Worm (Caenorhabditis elegans) whole organism, L4 larva: ENCODE results near the gene B0244.7.

ENCODE experiments used
- D1046.2 ChIP-seq: fragments of 200-800 bp; sonication (Bioruptor generic); IDR thresholded peaks from 2 replicates; pipeline ENCODE4 v1.3.6; 2022; ENCODE audit warnings: missing genetic modification characterization, missing compliant biosample characterization
- F26F4.8 ChIP-seq: fragments of 200-800 bp; sonication (Bioruptor generic); conservative IDR thresholded peaks from 2 replicates; pipeline ENCODE4 v1.3.6; 2022; ENCODE audit warnings: missing genetic modification characterization, missing compliant biosample characterization
- F44E2.7 ChIP-seq: fragments of 200-800 bp; sonication (Bioruptor generic); IDR thresholded peaks from 2 replicates; pipeline ENCODE4 v2.1.2; 2022; ENCODE audit warnings: missing genetic modification characterization, missing compliant biosample characterization
- T20F7.1 ChIP-seq: fragments of 200-800 bp; sonication (Bioruptor generic); optimal IDR thresholded peaks from 2 replicates; lab custom pipeline; 2018; ENCODE audit warnings: mild to moderate bottlenecking, missing genetic modification characterization, missing compliant biosample characterization
- Y105C5A.15 ChIP-seq: fragments of 200-800 bp; sonication (Bioruptor generic); IDR thresholded peaks from 2 replicates; pipeline ENCODE4 v1.3.6; 2022; ENCODE audit warnings: missing genetic modification characterization, missing compliant biosample characterization
- Y48G9A.11 ChIP-seq: fragments of 200-800 bp; sonication (Bioruptor generic); IDR thresholded peaks from 2 replicates; pipeline ENCODE4 v1.3.6; 2022; ENCODE audit warnings: missing genetic modification reagents, missing genetic modification characterization, missing compliant biosample characterization
- ZK337.2 ChIP-seq: fragments of 200-800 bp; sonication (Bioruptor generic); IDR thresholded peaks from 2 replicates; pipeline ENCODE4 v1.3.6; 2022; ENCODE audit warnings: missing genetic modification reagents, missing genetic modification characterization, missing compliant biosample characterization
- ZK546.5 ChIP-seq, 2 experiments: sonication (generic microtip); optimal IDR thresholded peaks; 2 replicates each; lab custom pipeline; 2017; ENCODE audit warnings: missing biosample characterization in 2 of 2, missing genetic modification characterization in 2 of 2
- aly-2 ChIP-seq: sonication (generic microtip); optimal IDR thresholded peaks from 2 replicates; lab custom pipeline; 2018; ENCODE audit warnings: missing biosample characterization, missing genetic modification characterization
- ceh-20 ChIP-seq: fragments of 200-800 bp; sonication (Bioruptor generic); IDR thresholded peaks from 2 replicates; pipeline ENCODE4 v1.3.6; 2022; ENCODE audit warnings: missing genetic modification reagents, missing genetic modification characterization, missing compliant biosample characterization
- ceh-28 ChIP-seq: fragments of 150-350 bp; optimal IDR thresholded peaks from 2 replicates; lab custom pipeline; 2014; ENCODE audit warnings: missing biosample characterization, missing genetic modification reagents, missing genetic modification characterization
- ceh-62 ChIP-seq: sonication (generic microtip); optimal IDR thresholded peaks from 2 replicates; lab custom pipeline; 2017; ENCODE audit warnings: missing biosample characterization, missing genetic modification characterization
- ceh-82 ChIP-seq: sonication (generic microtip); optimal IDR thresholded peaks from 2 replicates; lab custom pipeline; 2017; ENCODE audit warnings: missing biosample characterization, missing genetic modification characterization
- ces-1 ChIP-seq: fragments of 150-350 bp; sonication (generic microtip); optimal IDR thresholded peaks from 4 replicates; lab custom pipeline; 2014; ENCODE audit warnings: missing biosample characterization, missing genetic modification reagents, missing genetic modification characterization
- daf-12 ChIP-seq: fragments of 150-350 bp; optimal IDR thresholded peaks from 2 replicates; lab custom pipeline; 2014; ENCODE audit warnings: missing biosample characterization, missing genetic modification reagents, missing genetic modification characterization
- daf-16 ChIP-seq, 3 experiments: sonication (generic microtip); optimal IDR thresholded peaks; 2 replicates each; lab custom pipeline; 2016 to 2017; ENCODE audit warnings: missing genetic modification characterization in 3 of 3, missing genetic modification reagents in 3 of 3, mild to moderate bottlenecking in 2 of 3, missing compliant biosample characterization in 2 of 3, missing biosample characterization in 1 of 3, moderate library complexity in 1 of 3
- dpl-1 ChIP-seq: fragments of 150-350 bp; optimal IDR thresholded peaks from 2 replicates; lab custom pipeline; 2014; ENCODE audit warnings: missing biosample characterization, missing genetic modification reagents, missing genetic modification characterization
- duxl-1 ChIP-seq: sonication (generic microtip); optimal IDR thresholded peaks from 2 replicates; lab custom pipeline; 2016; ENCODE audit warnings: mild to moderate bottlenecking, missing genetic modification characterization, moderate library complexity, missing compliant biosample characterization; ENCODE audit not compliant: poor library complexity
- egl-43 ChIP-seq: fragments of 200-800 bp; sonication (Bioruptor generic); IDR thresholded peaks from 2 replicates; pipeline ENCODE4 v1.3.6; 2022; ENCODE audit warnings: missing genetic modification reagents, missing genetic modification characterization, missing compliant biosample characterization
- hlh-11 ChIP-seq: fragments of 200-800 bp; sonication (Bioruptor generic); optimal IDR thresholded peaks from 2 replicates; lab custom pipeline; 2018; ENCODE audit warnings: mild to moderate bottlenecking, missing genetic modification characterization, missing compliant biosample characterization
- hlh-30 ChIP-seq: sonication (generic microtip); optimal IDR thresholded peaks from 2 replicates; lab custom pipeline; 2017; ENCODE audit warnings: antibody characterized with exemption, mild to moderate bottlenecking, missing genetic modification characterization, missing compliant biosample characterization; ENCODE audit not compliant: insufficient read depth
- lim-7 ChIP-seq: fragments of 200-800 bp; sonication (Bioruptor generic); IDR thresholded peaks from 2 replicates; pipeline ENCODE4 v1.3.6; 2022; ENCODE audit warnings: missing genetic modification characterization, missing compliant biosample characterization
- lin-1 ChIP-seq: fragments of 200-800 bp; sonication (Bioruptor generic); IDR thresholded peaks from 2 replicates; pipeline ENCODE4 v1.3.6; 2022; ENCODE audit warnings: missing genetic modification reagents, missing genetic modification characterization, missing compliant biosample characterization
- lin-13 ChIP-seq: fragments of 150-350 bp; optimal IDR thresholded peaks from 2 replicates; lab custom pipeline; 2014; ENCODE audit warnings: missing biosample characterization, missing genetic modification reagents, missing genetic modification characterization
- lin-15B ChIP-seq: fragments of 150-350 bp; sonication (generic microtip); optimal IDR thresholded peaks from 3 replicates; lab custom pipeline; 2014; ENCODE audit warnings: missing biosample characterization, missing genetic modification characterization
- lin-29 ChIP-seq: fragments of 200-800 bp; sonication (Bioruptor generic); IDR thresholded peaks from 2 replicates; pipeline ENCODE4 v1.3.6; 2022; ENCODE audit warnings: missing genetic modification reagents, missing genetic modification characterization, missing compliant biosample characterization
- lin-39 ChIP-seq: fragments of 150-350 bp; optimal IDR thresholded peaks from 2 replicates; lab custom pipeline; 2014; ENCODE audit warnings: missing biosample characterization, missing genetic modification reagents, missing genetic modification characterization
- lir-3 ChIP-seq: sonication (generic microtip); optimal IDR thresholded peaks from 2 replicates; lab custom pipeline; 2016; ENCODE audit warnings: mild to moderate bottlenecking, missing genetic modification characterization, missing compliant biosample characterization
- lsy-2 ChIP-seq, 2 experiments: fragments of 150-350 bp in 1 of 2; sonication (generic microtip) in 1 of 2; optimal IDR thresholded peaks; 2 replicates each; lab custom pipeline; 2014 to 2017; ENCODE audit warnings: missing biosample characterization in 2 of 2, missing genetic modification characterization in 2 of 2
- madf-5 ChIP-seq, 2 experiments: fragments of 200-800 bp; sonication (Bioruptor generic); IDR thresholded peaks; 2 replicates each; pipeline ENCODE4 v1.3.6; 2022; ENCODE audit warnings: missing compliant biosample characterization in 2 of 2, missing genetic modification characterization in 2 of 2
- mdt-29 ChIP-seq: fragments of 200-800 bp; sonication (Bioruptor generic); IDR thresholded peaks from 2 replicates; pipeline ENCODE4 v1.3.6; 2022; ENCODE audit warnings: missing genetic modification reagents, missing genetic modification characterization, missing compliant biosample characterization
- mep-1 ChIP-seq: fragments of 150-350 bp; sonication (generic microtip); optimal IDR thresholded peaks from 3 replicates; lab custom pipeline; 2014; ENCODE audit warnings: missing biosample characterization, missing genetic modification characterization
- mxl-3 ChIP-seq: fragments of 200-800 bp; sonication (Bioruptor generic); optimal IDR thresholded peaks from 2 replicates; lab custom pipeline; 2018; ENCODE audit warnings: mild to moderate bottlenecking, missing genetic modification characterization, missing compliant biosample characterization
- nhr-10 ChIP-seq: fragments of 150-350 bp; optimal IDR thresholded peaks from 2 replicates; lab custom pipeline; 2014; ENCODE audit warnings: missing biosample characterization, missing genetic modification characterization
- nhr-102 ChIP-seq: sonication (generic microtip); optimal IDR thresholded peaks from 2 replicates; lab custom pipeline; 2016; ENCODE audit warnings: mild to moderate bottlenecking, missing genetic modification characterization, moderate library complexity, missing compliant biosample characterization
- nhr-42 ChIP-seq: fragments of 200-800 bp; sonication (Bioruptor generic); IDR thresholded peaks from 2 replicates; pipeline ENCODE4 v1.3.6; 2022; ENCODE audit warnings: missing genetic modification characterization, missing compliant biosample characterization
- nhr-48 ChIP-seq: sonication (generic microtip); optimal IDR thresholded peaks from 2 replicates; lab custom pipeline; 2016; ENCODE audit warnings: mild to moderate bottlenecking, missing genetic modification characterization, missing compliant biosample characterization
- nhr-76 ChIP-seq: fragments of 150-350 bp; optimal IDR thresholded peaks from 2 replicates; lab custom pipeline; 2014; ENCODE audit warnings: missing biosample characterization, missing genetic modification characterization
- pha-4 ChIP-seq, 2 experiments: fragments of 150-350 bp in 1 of 2; fragments of 200-800 bp in 1 of 2; sonication (Bioruptor generic) in 1 of 2; IDR thresholded peaks in 1 of 2; optimal IDR thresholded peaks in 1 of 2; 2 replicates each; pipeline versions ENCODE4 v1.3.6 to Lab custom; 2014 to 2022; ENCODE audit warnings: missing genetic modification characterization in 2 of 2, missing genetic modification reagents in 2 of 2, missing biosample characterization in 1 of 2, missing compliant biosample characterization in 1 of 2
- set-16 ChIP-seq: fragments of 200-800 bp; sonication (Bioruptor generic); IDR thresholded peaks from 2 replicates; pipeline ENCODE4 v1.3.6; 2022; ENCODE audit warnings: missing genetic modification reagents, missing genetic modification characterization, missing compliant biosample characterization
- snpc-4 ChIP-seq: fragments of 150-350 bp; optimal IDR thresholded peaks from 2 replicates; lab custom pipeline; 2014; ENCODE audit warnings: missing biosample characterization, missing genetic modification characterization
- spr-1 ChIP-seq: sonication (generic microtip); optimal IDR thresholded peaks from 2 replicates; lab custom pipeline; 2016; ENCODE audit warnings: mild to moderate bottlenecking, missing genetic modification characterization, missing compliant biosample characterization
- tag-97 ChIP-seq: fragments of 200-800 bp; sonication (Bioruptor generic); IDR thresholded peaks from 2 replicates; pipeline ENCODE4 v1.3.6; 2022; ENCODE audit warnings: missing genetic modification characterization, missing compliant biosample characterization
- tra-1 ChIP-seq: fragments of 200-800 bp; sonication (Bioruptor generic); IDR thresholded peaks from 2 replicates; pipeline ENCODE4 v1.3.6; 2022; ENCODE audit warnings: missing genetic modification reagents, missing genetic modification characterization, missing compliant biosample characterization
- unc-130 ChIP-seq: sonication (generic microtip); optimal IDR thresholded peaks from 2 replicates; lab custom pipeline; 2016; ENCODE audit warnings: missing genetic modification reagents, missing genetic modification characterization, missing compliant biosample characterization
- unc-62 ChIP-seq, 3 experiments: fragments of 150-350 bp in 1 of 3; sonication (generic microtip); optimal IDR thresholded peaks in 2 of 3; peaks in 1 of 3; 1 replicate in 1 of 3; 2 replicates in 2 of 3; lab custom pipeline; 2014 to 2017; ENCODE audit warnings: missing biosample characterization in 3 of 3, missing genetic modification characterization in 3 of 3, missing genetic modification reagents in 3 of 3, missing genotype in 1 of 3
- zfp-2 ChIP-seq: sonication (generic microtip); optimal IDR thresholded peaks from 2 replicates; lab custom pipeline; 2016; ENCODE audit warnings: mild to moderate bottlenecking, missing genetic modification characterization, missing compliant biosample characterization
- zip-2 ChIP-seq: fragments of 150-350 bp; optimal IDR thresholded peaks from 2 replicates; lab custom pipeline; 2014; ENCODE audit warnings: missing biosample characterization, missing genetic modification characterization
- ztf-7 ChIP-seq: fragments of 150-350 bp; optimal IDR thresholded peaks from 2 replicates; lab custom pipeline; 2014; ENCODE audit warnings: missing biosample characterization, missing genetic modification characterization

The B0244.7 gene

ce11 chrIII:5769726-5770235 lies 38.5 kb downstream of the B0244.7 start, which contains the start of gene cutl-23 (continued):
- TF ChIP-seq Y48G9A.11 (GFP tag; lab: Robert Waterston, UW) (peak; percentile 77), set-16 (GFP tag; lab: Robert Waterston, UW) (no peak), lin-39 (no peak), nhr-76 (tag; lab: Kevin White, UChicago) (no peak), tra-1 (GFP tag; lab: Robert Waterston, UW) (no peak), madf-5 (GFP tag; IDR thresholded peaks at IDR 0.05; lab: Robert Waterston, UW) (peak in 1 of 2 experiments; percentile 60; a peak in 1 of 4 replicates), nhr-102 (tag; lab: Kevin White, UChicago) (no peak), ceh-62 (tag; lab: Kevin White, UChicago) (no peak), nhr-42 (GFP tag; lab: Robert Waterston, UW) (no peak), ceh-20 (GFP tag; lab: Robert Waterston, UW) (0 out of 2 replicates have a peak, but pooled peaks have one; percentile 30), nhr-48 (no peak), lin-13 (no peak), T20F7.1 (GFP tag; lab: Kevin White, UChicago) (no peak), daf-12 (tag; lab: Kevin White, UChicago) (no peak), lsy-2 (tag; optimal IDR thresholded peaks at IDR 0.05; lab: Kevin White, UChicago) (no peak), mep-1 (tag; lab: Kevin White, UChicago) (no peak), egl-43 (GFP tag; lab: Robert Waterston, UW) (peak; percentile 85), lin-29 (no peak), unc-62 (GFP tag; optimal IDR thresholded peaks at IDR 0.05 in 1 of 2; lab: Kevin White, UChicago) (no peak), unc-62 (tag; optimal IDR thresholded peaks at IDR 0.05; lab: Kevin White, UChicago) (no peak), ceh-82 (tag; lab: Kevin White, UChicago) (no peak), aly-2 (tag; lab: Kevin White, UChicago) (no peak), pha-4 (GFP tag; IDR thresholded peaks at IDR 0.05; lab: Robert Waterston, UW) (peak; percentile 83; the same call in 1 of the 2 replicates), pha-4 (tag; optimal IDR thresholded peaks at IDR 0.05; lab: Kevin White, UChicago) (no peak), mxl-3 (GFP tag; lab: Kevin White, UChicago) (peak; percentile 51), zfp-2 (tag; lab: Kevin White, UChicago) (no peak), duxl-1 (no peak), lim-7 (peak; percentile 86), tag-97 (no peak), lin-15B (no peak), Y105C5A.15 (0 out of 2 replicates have a peak, but pooled peaks have one; percentile 54), lir-3 (tag; lab: Kevin White, UChicago) (peak; percentile 69), daf-16 (GFP tag; optimal IDR thresholded peaks at IDR 0.05; lab: Kevin White, UChicago) (peak in 1 of 2 experiments; percentile 34), daf-16 (tag; optimal IDR thresholded peaks at IDR 0.05; lab: Kevin White, UChicago) (no peak), lin-1 (0 out of 2 replicates have a peak, but pooled peaks have one; percentile 29), F44E2.7 (peak; percentile 59; the same call in 1 of the 2 replicates), ZK337.2 (no peak), hlh-30 (tag; lab: Kevin White, UChicago) (no peak), mdt-29 (no peak), ztf-7 (tag; lab: Kevin White, UChicago) (no peak), spr-1 (no peak), nhr-10 (tag; lab: Kevin White, UChicago) (no peak), ceh-28 (no peak), dpl-1 (GFP tag; lab: Kevin White, UChicago) (no peak), zip-2 (no peak), unc-130 (GFP tag; lab: Kevin White, UChicago) (peak; percentile 51), D1046.2 (GFP tag; lab: Robert Waterston, UW) (peak; percentile 71; the same call in 1 of the 2 replicates), ces-1 (no peak), hlh-11 (peak; percentile 19), F26F4.8 (GFP tag; lab: Robert Waterston, UW) (peak; percentile 80; the same call in 1 of the 2 replicates), ZK546.5 (tag; optimal IDR thresholded peaks at IDR 0.05; lab: Kevin White, UChicago) (no peak), snpc-4 (tag; lab: Kevin White, UChicago) (no peak)
